Worm (Caenorhabditis elegans): ENCODE data around the gene lips-10.
"Not testable (repeated sequence)": the region's sequence is repeated elsewhere in the genome, so short reads cannot be mapped to it uniquely, and the experiment has no call there.

- TF ChIP-seq tra-4 (tag; optimal IDR thresholded peaks at IDR 0.05); pes-1 (GFP tag; IDR thresholded peaks at IDR 0.05); hmg-4 (GFP tag; optimal IDR thresholded peaks at IDR 0.05); ceh-13 (GFP tag; optimal IDR thresholded peaks at IDR 0.05); ceh-36 (tag; optimal IDR thresholded peaks at IDR 0.05); F13C5.2 (tag; optimal IDR thresholded peaks at IDR 0.05): not testable (repeated sequence)
Measured at ce11 chrII:8419798-8420197, 19.2 kb upstream of the lips-10 start, which contains the start of gene F14E5.8.
